Worm (Caenorhabditis elegans) whole organism, mixed stage, embryonic: Measurements from ENCODE around the gene Y46H3A.4.

ENCODE experiments used
- M03D4.4 ChIP-seq: sonication (generic microtip); optimal IDR thresholded peaks from 2 replicates; lab custom pipeline; 2017; ENCODE audit warnings: mild to moderate bottlenecking, missing genetic modification characterization, missing compliant biosample characterization
- bed-3 ChIP-seq: fragments of 200-800 bp; sonication (Bioruptor generic); optimal IDR thresholded peaks from 3 replicates; lab custom pipeline; 2018; ENCODE audit warnings: mild to moderate bottlenecking, missing genetic modification characterization, moderate library complexity, missing compliant biosample characterization
- blmp-1 ChIP-seq: fragments of 150-350 bp; optimal IDR thresholded peaks from 2 replicates; lab custom pipeline; 2014; ENCODE audit warnings: missing biosample characterization, missing genetic modification characterization
- ceh-43 ChIP-seq: fragments of 200-800 bp; sonication (Bioruptor generic); optimal IDR thresholded peaks from 2 replicates; lab custom pipeline; 2018; ENCODE audit warnings: mild to moderate bottlenecking, missing genetic modification characterization, moderate library complexity, missing compliant biosample characterization
- ceh-83 ChIP-seq: fragments of 200-800 bp; sonication (Bioruptor generic); optimal IDR thresholded peaks from 2 replicates; lab custom pipeline; 2018; ENCODE audit warnings: mild to moderate bottlenecking, missing genetic modification characterization, missing compliant biosample characterization
- ces-1 ChIP-seq: fragments of 150-350 bp; optimal IDR thresholded peaks from 2 replicates; lab custom pipeline; 2014; ENCODE audit warnings: missing biosample characterization, missing genetic modification reagents, missing genetic modification characterization
- cnd-1 ChIP-seq: fragments of 200-800 bp; sonication (Bioruptor generic); optimal IDR thresholded peaks from 2 replicates; lab custom pipeline; 2018; ENCODE audit warnings: mild to moderate bottlenecking, missing genetic modification characterization, missing compliant biosample characterization
- elt-1 ChIP-seq: sonication (generic microtip); optimal IDR thresholded peaks from 2 replicates; lab custom pipeline; 2017; ENCODE audit warnings: missing genetic modification characterization, mild to moderate bottlenecking, missing compliant biosample characterization, antibody characterized with exemption, moderate library complexity, borderline replicate concordance; ENCODE audit not compliant: insufficient read depth
- elt-3 ChIP-seq: fragments of 150-350 bp; optimal IDR thresholded peaks from 2 replicates; lab custom pipeline; 2014; ENCODE audit warnings: missing biosample characterization, missing genetic modification characterization
- flh-1 ChIP-seq: fragments of 200-800 bp; sonication (Bioruptor generic); optimal IDR thresholded peaks from 2 replicates; lab custom pipeline; 2018; ENCODE audit warnings: mild to moderate bottlenecking, missing genetic modification characterization, moderate library complexity, missing compliant biosample characterization
- ham-2 ChIP-seq: fragments of 200-800 bp; sonication (Bioruptor generic); optimal IDR thresholded peaks from 2 replicates; lab custom pipeline; 2018; ENCODE audit warnings: mild to moderate bottlenecking, missing genetic modification characterization, missing compliant biosample characterization
- hlh-1 ChIP-seq: fragments of 150-350 bp; optimal IDR thresholded peaks from 2 replicates; lab custom pipeline; 2014; ENCODE audit warnings: missing biosample characterization, missing genetic modification reagents, missing genetic modification characterization
- lin-32 ChIP-seq: fragments of 200-800 bp; sonication (Bioruptor generic); optimal IDR thresholded peaks from 2 replicates; lab custom pipeline; 2018; ENCODE audit warnings: mild to moderate bottlenecking, missing genetic modification characterization, missing compliant biosample characterization
- lsy-2 ChIP-seq: fragments of 150-350 bp; optimal IDR thresholded peaks from 2 replicates; lab custom pipeline; 2014; ENCODE audit warnings: missing biosample characterization, missing genetic modification characterization
- nhr-2 ChIP-seq: fragments of 150-350 bp; optimal IDR thresholded peaks from 2 replicates; lab custom pipeline; 2014; ENCODE audit warnings: missing biosample characterization, missing genetic modification characterization
- nhr-237 ChIP-seq: fragments of 150-350 bp; optimal IDR thresholded peaks from 2 replicates; lab custom pipeline; 2014; ENCODE audit warnings: missing biosample characterization, missing genetic modification characterization
- nhr-28 ChIP-seq: fragments of 150-350 bp; optimal IDR thresholded peaks from 2 replicates; lab custom pipeline; 2014; ENCODE audit warnings: missing biosample characterization, missing genetic modification characterization
- nhr-76 ChIP-seq: sonication (generic microtip); optimal IDR thresholded peaks from 2 replicates; lab custom pipeline; 2017; ENCODE audit warnings: missing biosample characterization, missing genetic modification characterization
- snpc-4 ChIP-seq: fragments of 150-350 bp; optimal IDR thresholded peaks from 2 replicates; lab custom pipeline; 2014; ENCODE audit warnings: missing biosample characterization, missing genetic modification characterization
- unc-120 ChIP-seq: sonication (generic microtip); optimal IDR thresholded peaks from 2 replicates; lab custom pipeline; 2017; ENCODE audit warnings: missing genetic modification characterization, missing compliant biosample characterization; ENCODE audit not compliant: poor library complexity, severe bottlenecking
- unc-39 ChIP-seq: fragments of 150-350 bp; optimal IDR thresholded peaks from 2 replicates; lab custom pipeline; 2014; ENCODE audit warnings: missing biosample characterization, missing genetic modification characterization
- unc-62 ChIP-seq: fragments of 150-350 bp; optimal IDR thresholded peaks from 2 replicates; lab custom pipeline; 2014; ENCODE audit warnings: missing biosample characterization, missing genetic modification reagents, missing genetic modification characterization
- ztf-11 ChIP-seq: fragments of 150-350 bp; optimal IDR thresholded peaks from 2 replicates; lab custom pipeline; 2014; ENCODE audit warnings: missing biosample characterization, missing genetic modification characterization

The Y46H3A.4 gene

ce11 chrV:1773120-1773519 lies 37.8 kb downstream of the Y46H3A.4 start:
- TF ChIP-seq lin-32 (GFP tag; lab: Kevin White, UChicago), result no peak
- no peak for TF ChIP-seq unc-120 (tag; lab: Kevin White, UChicago)
- no peak for TF ChIP-seq nhr-28
- TF ChIP-seq nhr-237 (tag; lab: Kevin White, UChicago), result no peak
- TF ChIP-seq blmp-1 (tag; lab: Kevin White, UChicago), result no peak
- no peak for TF ChIP-seq ham-2 (GFP tag; lab: Kevin White, UChicago)
- no peak for TF ChIP-seq elt-3
- TF ChIP-seq cnd-1 (tag; lab: Kevin White, UChicago), result no peak
- TF ChIP-seq hlh-1 (tag; lab: Kevin White, UChicago), result no peak
- TF ChIP-seq M03D4.4 (tag; lab: Kevin White, UChicago), result no peak

ce11 chrV:1771727-1772126 lies 39.2 kb downstream of the Y46H3A.4 start, which contains the start of gene dhs-13:
dhs-13 (minus strand) TSS chrV:1771734.
- TF ChIP-seq nhr-76 (tag; lab: Kevin White, UChicago) (no peak), blmp-1 (tag; lab: Kevin White, UChicago) (no peak), elt-1 (peak; percentile 13), unc-120 (tag; lab: Kevin White, UChicago) (peak; percentile 23), ces-1 (GFP tag; lab: Kevin White, UChicago) (no peak)

- TF ChIP-seq bed-3 (GFP tag; lab: Kevin White, UChicago), result no peak
- no peak for TF ChIP-seq unc-39 (tag; lab: Kevin White, UChicago)
- TF ChIP-seq lsy-2, result no peak
- no peak for TF ChIP-seq flh-1 (GFP tag; lab: Kevin White, UChicago)
- TF ChIP-seq nhr-76 (tag; lab: Kevin White, UChicago), result no peak
- TF ChIP-seq ztf-11 (tag; lab: Kevin White, UChicago), result no peak
- no peak for TF ChIP-seq snpc-4 (tag; lab: Kevin White, UChicago)
Measured at ce11 chrV:1767427-1767826, 43.5 kb downstream of the Y46H3A.4 start.

ce11 chrV:1760682-1761081 lies 50.3 kb downstream of the Y46H3A.4 start, which contains the start of gene clec-205:
clec-205 (plus strand) TSS chrV:1760893.
- TF ChIP-seq ceh-43 (GFP tag; lab: Kevin White, UChicago) (no peak), flh-1 (GFP tag; lab: Kevin White, UChicago) (no peak), hlh-1 (tag; lab: Kevin White, UChicago) (no peak), lsy-2 (no peak), lin-32 (GFP tag; lab: Kevin White, UChicago) (no peak), ztf-11 (tag; lab: Kevin White, UChicago) (no peak), blmp-1 (tag; lab: Kevin White, UChicago) (no peak), M03D4.4 (tag; lab: Kevin White, UChicago) (no peak), unc-39 (tag; lab: Kevin White, UChicago) (no peak), unc-62 (no peak), elt-1 (no peak), ceh-83 (GFP tag; lab: Kevin White, UChicago) (no peak), nhr-2 (no peak), nhr-237 (tag; lab: Kevin White, UChicago) (no peak)
